Fruit fly (Drosophila melanogaster) S2 (cell line): Measurements from ENCODE around the gene CG6026.

Experiments
- CG8478 ChIP-seq: fragments of >200 bp; optimal IDR thresholded peaks from 2 replicates; lab custom pipeline; 2018
- CTCF ChIP-seq, 2 experiments: fragments of >200 bp; optimal IDR thresholded peaks; 2 replicates each; lab custom pipeline; 2018

DNA sequence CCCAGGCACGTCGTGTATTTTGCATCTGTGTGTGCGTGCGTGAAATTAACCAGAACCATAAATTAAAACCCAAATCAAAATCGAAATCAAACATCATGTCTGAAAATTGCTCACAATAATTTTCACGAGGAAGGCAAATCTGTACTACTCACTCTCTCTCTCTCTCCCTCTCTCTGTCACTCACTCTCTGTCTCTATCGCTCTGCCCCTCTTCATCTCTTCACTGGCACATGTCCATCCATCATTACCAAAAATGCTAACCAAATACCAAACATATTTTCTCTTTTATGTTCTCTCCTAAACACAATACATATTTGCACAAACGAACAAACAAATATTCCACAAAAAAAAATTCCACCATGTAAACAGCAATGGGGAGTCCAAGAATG is 17.9 kb upstream of the CG6026 start:
- TF ChIP-seq CG8478, result no peak
- TF ChIP-seq CTCF (optimal IDR thresholded peaks at IDR 0.05; lab: Kevin White, UChicago), result no peak
